Fruit fly (Drosophila melanogaster) whole organism, embryonic: ENCODE results near the gene CG13060.

Source experiments
- Ada2b ChIP-seq: fragments of 200-800 bp; sonication (Bioruptor generic); IDR thresholded peaks from 2 replicates; pipeline ENCODE4 v1.3.6; 2022; ENCODE audit warnings: missing biosample characterization, missing genetic modification characterization
- Adf1 ChIP-seq: fragments of 200-800 bp; sonication (Bioruptor generic); IDR thresholded peaks from 2 replicates; pipeline ENCODE4 v1.3.6; 2022; ENCODE audit warnings: missing biosample characterization, missing genetic modification characterization
- Atf-2 ChIP-seq: fragments of 200-800 bp; sonication (Bioruptor generic); optimal IDR thresholded peaks from 2 replicates; lab custom pipeline; 2016; ENCODE audit warnings: missing biosample characterization, missing genetic modification characterization
- CG10979 ChIP-seq: fragments of 200-800 bp; sonication (Bioruptor generic); optimal IDR thresholded peaks from 2 replicates; lab custom pipeline; 2018; ENCODE audit warnings: missing biosample characterization, mild to moderate bottlenecking, missing genetic modification characterization, moderate library complexity
- CG11456 ChIP-seq: fragments of 200-800 bp; sonication (Bioruptor generic); IDR thresholded peaks from 3 replicates; pipeline ENCODE4 v1.3.6; 2022; ENCODE audit warnings: missing biosample characterization, missing genetic modification characterization
- CG11504 ChIP-seq: fragments of 200-800 bp; sonication (Bioruptor generic); optimal IDR thresholded peaks from 3 replicates; lab custom pipeline; 2019; ENCODE audit warnings: missing biosample characterization, mild to moderate bottlenecking, missing genetic modification characterization, moderate library complexity
- CG13424 ChIP-seq: fragments of 200-800 bp; sonication (Bioruptor generic); optimal IDR thresholded peaks from 2 replicates; lab custom pipeline; 2019; ENCODE audit warnings: missing biosample characterization, mild to moderate bottlenecking, missing genetic modification characterization, moderate library complexity
- CG14667 ChIP-seq: fragments of 200-800 bp; sonication (Bioruptor generic); IDR thresholded peaks from 2 replicates; pipeline ENCODE4 v1.3.6; 2022; ENCODE audit warnings: missing biosample characterization, missing genetic modification characterization
- CG1529 ChIP-seq: fragments of 200-800 bp; sonication (Bioruptor generic); optimal IDR thresholded peaks from 3 replicates; lab custom pipeline; 2018; ENCODE audit warnings: missing biosample characterization, missing genetic modification characterization
- CG15601 ChIP-seq: fragments of 200-800 bp; sonication (Bioruptor generic); optimal IDR thresholded peaks from 3 replicates; lab custom pipeline; 2019; ENCODE audit warnings: missing biosample characterization, mild to moderate bottlenecking, missing genetic modification characterization, moderate library complexity
- CG16779 ChIP-seq: fragments of 200-800 bp; sonication (Bioruptor generic); IDR thresholded peaks from 2 replicates; pipeline ENCODE4 v1.3.6; 2022; ENCODE audit warnings: missing biosample characterization, missing genetic modification characterization
- CG17359 ChIP-seq: fragments of 200-800 bp; sonication (Bioruptor generic); optimal IDR thresholded peaks from 3 replicates; lab custom pipeline; 2018; ENCODE audit warnings: missing biosample characterization, mild to moderate bottlenecking, missing genetic modification characterization, moderate library complexity
- CG17612 ChIP-seq: fragments of 200-800 bp; sonication (Bioruptor generic); IDR thresholded peaks from 2 replicates; pipeline ENCODE4 v1.3.6; 2022; ENCODE audit warnings: missing biosample characterization, missing genetic modification characterization
- CG18262 ChIP-seq: fragments of 200-800 bp; optimal IDR thresholded peaks from 3 replicates; lab custom pipeline; 2019; ENCODE audit warnings: missing biosample characterization, mild to moderate bottlenecking, missing genetic modification characterization, moderate library complexity
- CG18476 ChIP-seq: fragments of 200-800 bp; sonication (Bioruptor generic); optimal IDR thresholded peaks from 2 replicates; lab custom pipeline; 2016; ENCODE audit warnings: missing biosample characterization, mild to moderate bottlenecking, missing genetic modification characterization
- CG2678 ChIP-seq: fragments of 200-800 bp; sonication (Bioruptor generic); optimal IDR thresholded peaks from 3 replicates; lab custom pipeline; 2019; ENCODE audit warnings: missing biosample characterization, mild to moderate bottlenecking, missing genetic modification characterization, moderate library complexity
- CG2712 ChIP-seq: fragments of 200-800 bp; optimal IDR thresholded peaks from 3 replicates; lab custom pipeline; 2019; ENCODE audit warnings: missing biosample characterization, mild to moderate bottlenecking, missing genetic modification characterization, moderate library complexity
- CG30020 ChIP-seq: fragments of 200-800 bp; optimal IDR thresholded peaks from 2 replicates; lab custom pipeline; 2019; ENCODE audit warnings: missing biosample characterization, mild to moderate bottlenecking, missing genetic modification characterization, moderate library complexity
- CG3065 ChIP-seq: fragments of 200-800 bp; sonication (Bioruptor generic); optimal IDR thresholded peaks from 2 replicates; lab custom pipeline; 2016; ENCODE audit warnings: missing biosample characterization, missing genetic modification characterization
- CG3726 ChIP-seq: fragments of 200-800 bp; sonication (Bioruptor generic); IDR thresholded peaks from 3 replicates; pipeline ENCODE4, ENCODE4 v1.3.6; 2022; ENCODE audit warnings: missing biosample characterization, missing genetic modification characterization
- CG4424 ChIP-seq: fragments of 200-800 bp; sonication (Bioruptor generic); optimal IDR thresholded peaks from 3 replicates; lab custom pipeline; 2016; ENCODE audit warnings: missing biosample characterization, missing genetic modification characterization
- CG8944 ChIP-seq: fragments of 200-800 bp; sonication (Bioruptor generic); optimal IDR thresholded peaks from 3 replicates; lab custom pipeline; 2016; ENCODE audit warnings: missing biosample characterization, missing genetic modification characterization
- CG9876 ChIP-seq: fragments of 200-800 bp; sonication (Bioruptor generic); optimal IDR thresholded peaks from 2 replicates; lab custom pipeline; 2016; ENCODE audit warnings: missing biosample characterization, missing genetic modification characterization
- Dbx ChIP-seq: fragments of 200-800 bp; sonication (Bioruptor generic); IDR thresholded peaks from 3 replicates; pipeline ENCODE4 v1.3.6; 2022; ENCODE audit warnings: missing biosample characterization, missing genetic modification characterization
- Dip2 ChIP-seq: fragments of 200-800 bp; sonication (Bioruptor generic); IDR thresholded peaks from 2 replicates; pipeline ENCODE4 v1.3.6; 2022; ENCODE audit warnings: missing biosample characterization, missing genetic modification characterization
- H2.0 ChIP-seq: fragments of 200-800 bp; sonication (Bioruptor generic); IDR thresholded peaks from 2 replicates; pipeline ENCODE4 v1.3.6; 2022; ENCODE audit warnings: missing biosample characterization, missing genetic modification characterization
- HHEX ChIP-seq: fragments of 200-800 bp; sonication (Bioruptor generic); optimal IDR thresholded peaks from 3 replicates; lab custom pipeline; 2017; ENCODE audit warnings: missing biosample characterization, mild to moderate bottlenecking, missing genetic modification characterization, missing genetic modification reagents
- HmgZ ChIP-seq: fragments of 200-800 bp; sonication (Bioruptor generic); optimal IDR thresholded peaks from 2 replicates; lab custom pipeline; 2018; ENCODE audit warnings: missing biosample characterization, mild to moderate bottlenecking, missing genetic modification characterization
- Hsf ChIP-seq: fragments of 200-800 bp; sonication (Bioruptor generic); optimal IDR thresholded peaks from 3 replicates; lab custom pipeline; 2016; ENCODE audit warnings: missing biosample characterization, missing genetic modification characterization
- Sin3A ChIP-seq: fragments of >200 bp; optimal IDR thresholded peaks from 2 replicates; lab custom pipeline; 2018
- Sox102F ChIP-seq: fragments of 200-800 bp; sonication (Bioruptor generic); optimal IDR thresholded peaks from 2 replicates; lab custom pipeline; 2018; ENCODE audit warnings: missing biosample characterization, mild to moderate bottlenecking, missing genetic modification characterization, moderate library complexity
- Tbp ChIP-seq: fragments of >200 bp; optimal IDR thresholded peaks from 2 replicates; lab custom pipeline; 2018; ENCODE audit warnings: missing biosample characterization, missing genetic modification characterization
- Xrp1 ChIP-seq: fragments of 200-800 bp; sonication (Bioruptor generic); IDR thresholded peaks from 2 replicates; pipeline ENCODE4 v1.3.6; 2022; ENCODE audit warnings: missing biosample characterization, missing genetic modification characterization
- ato ChIP-seq: fragments of 200-800 bp; sonication (Bioruptor generic); IDR thresholded peaks from 2 replicates; pipeline ENCODE4 v1.3.6; 2022; ENCODE audit warnings: missing biosample characterization, missing genetic modification characterization; ENCODE audit not compliant: partially characterized antibody
- az2 ChIP-seq: fragments of 200-800 bp; sonication (Bioruptor generic); optimal IDR thresholded peaks from 3 replicates; lab custom pipeline; 2016; ENCODE audit warnings: missing biosample characterization, missing genetic modification characterization
- bowl ChIP-seq: fragments of 200-800 bp; sonication (Bioruptor generic); IDR thresholded peaks from 2 replicates; pipeline ENCODE4 v1.3.6; 2022; ENCODE audit warnings: missing biosample characterization, missing genetic modification characterization
- chn ChIP-seq: fragments of 200-800 bp; sonication (Bioruptor generic); optimal IDR thresholded peaks from 2 replicates; lab custom pipeline; 2016; ENCODE audit warnings: missing biosample characterization, missing genetic modification characterization
- dmrt99B ChIP-seq: fragments of 200-800 bp; sonication (Bioruptor generic); optimal IDR thresholded peaks from 2 replicates; lab custom pipeline; 2018; ENCODE audit warnings: missing biosample characterization, mild to moderate bottlenecking, missing genetic modification characterization, moderate library complexity
- gem ChIP-seq: fragments of 200-800 bp; sonication (Bioruptor generic); optimal IDR thresholded peaks from 2 replicates; lab custom pipeline; 2019; ENCODE audit warnings: missing biosample characterization, mild to moderate bottlenecking, missing genetic modification characterization, moderate library complexity
- gt ChIP-seq: fragments of 200-800 bp; sonication (Bioruptor generic); IDR thresholded peaks from 2 replicates; pipeline ENCODE4 v1.3.6; 2022; ENCODE audit warnings: missing biosample characterization, missing genetic modification characterization
- jing ChIP-seq: fragments of 200-800 bp; sonication (Bioruptor generic); optimal IDR thresholded peaks from 2 replicates; lab custom pipeline; 2018; ENCODE audit warnings: missing biosample characterization, mild to moderate bottlenecking, missing genetic modification characterization
- ken ChIP-seq: fragments of 200-800 bp; sonication (Bioruptor generic); IDR thresholded peaks from 3 replicates; pipeline ENCODE4 v1.3.6; 2022; ENCODE audit warnings: missing biosample characterization, missing genetic modification characterization
- nmo ChIP-seq: fragments of 200-800 bp; sonication (Bioruptor generic); optimal IDR thresholded peaks from 2 replicates; lab custom pipeline; 2018; ENCODE audit warnings: missing biosample characterization, mild to moderate bottlenecking, missing genetic modification characterization, moderate library complexity
- onecut ChIP-seq: fragments of 200-800 bp; sonication (Bioruptor generic); IDR thresholded peaks from 2 replicates; pipeline ENCODE4 v1.3.6; 2022; ENCODE audit warnings: missing biosample characterization, missing genetic modification characterization
- org-1 ChIP-seq: fragments of 200-800 bp; sonication (Bioruptor generic); optimal IDR thresholded peaks from 2 replicates; lab custom pipeline; 2017; ENCODE audit warnings: missing biosample characterization, missing genetic modification characterization
- phol ChIP-seq: fragments of 200-800 bp; sonication (Bioruptor generic); optimal IDR thresholded peaks from 3 replicates; lab custom pipeline; 2018; ENCODE audit warnings: missing biosample characterization, mild to moderate bottlenecking, missing genetic modification characterization, moderate library complexity
- rib ChIP-seq: fragments of 200-800 bp; sonication (Bioruptor generic); IDR thresholded peaks from 2 replicates; pipeline ENCODE4 v1.3.6; 2022; ENCODE audit warnings: missing biosample characterization, missing genetic modification characterization
- row ChIP-seq: fragments of 200-800 bp; sonication (Bioruptor generic); IDR thresholded peaks from 3 replicates; pipeline ENCODE4 v1.3.6; 2022; ENCODE audit warnings: missing biosample characterization, missing genetic modification characterization
- schlank ChIP-seq: fragments of 200-800 bp; sonication (Bioruptor generic); optimal IDR thresholded peaks from 2 replicates; lab custom pipeline; 2018; ENCODE audit warnings: missing biosample characterization, mild to moderate bottlenecking, missing genetic modification characterization
- tgo ChIP-seq: fragments of 200-800 bp; sonication (Bioruptor generic); IDR thresholded peaks from 3 replicates; pipeline ENCODE4 v1.3.6; 2022; ENCODE audit warnings: missing biosample characterization, missing genetic modification characterization
- wek ChIP-seq: fragments of 200-800 bp; sonication (Bioruptor generic); optimal IDR thresholded peaks from 3 replicates; lab custom pipeline; 2018; ENCODE audit warnings: missing biosample characterization, mild to moderate bottlenecking, missing genetic modification characterization, moderate library complexity

Gene CG13060

DNA sequence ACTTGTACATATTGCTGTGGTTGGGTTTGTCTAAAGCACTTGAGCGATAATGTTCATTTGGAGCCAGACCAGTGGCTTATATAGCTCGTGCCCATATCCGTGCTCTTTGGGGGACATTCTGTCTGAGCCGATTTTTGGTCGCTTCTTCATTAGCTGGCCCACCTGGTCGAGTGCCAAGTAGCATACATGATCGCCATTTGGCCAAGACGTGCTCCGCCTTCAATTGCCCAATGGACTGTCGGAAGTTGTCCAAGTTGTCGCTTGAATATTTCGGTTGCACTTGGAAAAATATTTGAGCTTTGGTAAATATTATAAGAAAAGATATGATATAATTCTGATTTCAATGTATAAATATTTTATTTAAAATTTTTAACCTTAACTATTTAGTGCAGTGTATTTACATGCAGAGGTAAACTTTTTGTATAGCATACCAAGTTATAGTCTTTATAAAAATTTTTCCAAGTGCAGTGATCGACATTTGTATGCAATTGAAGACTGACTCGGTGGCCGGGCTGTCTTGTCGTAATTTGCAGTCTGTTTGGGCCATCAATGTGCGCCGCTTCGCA lies 34.2 kb upstream of the CG13060 start, which contains the start of gene CG13047 (continued):
- TF ChIP-seq CG30020 (tag; lab: Kevin White, UChicago) (no peak), CG2712 (tag; lab: Kevin White, UChicago) (peak; percentile 11), CG4424 (GFP tag; lab: Kevin White, UChicago) (no peak), CG17612 (GFP tag; lab: Robert Waterston, UW) (no peak), dmrt99B (peak; percentile 44), org-1 (GFP tag; lab: Kevin White, UChicago) (no peak), CG9876 (GFP tag; lab: Kevin White, UChicago) (no peak), ken (no peak), ato (no peak), CG14667 (GFP tag; lab: Robert Waterston, UW) (no peak), jing (GFP tag; lab: Kevin White, UChicago) (no peak), Xrp1 (GFP tag; lab: Robert Waterston, UW) (no peak), nmo (GFP tag; lab: Kevin White, UChicago) (peak; percentile 9), Hsf (no peak), CG3726 (GFP tag; lab: Robert Waterston, UW) (no peak), CG8944 (GFP tag; lab: Kevin White, UChicago) (no peak), CG18262 (no peak), HHEX (no peak), CG18476 (GFP tag; lab: Kevin White, UChicago) (no peak), CG2678 (tag; lab: Kevin White, UChicago) (peak; percentile 36), CG15601 (tag; lab: Kevin White, UChicago) (no peak), CG10979 (tag; lab: Kevin White, UChicago) (no peak), rib (no peak), tgo (GFP tag; lab: Robert Waterston, UW) (0 out of 3 replicates have a peak, but pooled peaks have one; percentile 21), az2 (no peak), Sin3A (no peak), CG3065 (GFP tag; lab: Kevin White, UChicago) (no peak), CG11456 (GFP tag; lab: Robert Waterston, UW) (no peak), H2.0 (no peak), CG11504 (tag; lab: Kevin White, UChicago) (peak; percentile 55), Adf1 (GFP tag; lab: Robert Waterston, UW) (no peak), HmgZ (tag; lab: Kevin White, UChicago) (no peak), gem (peak; percentile 29), wek (GFP tag; lab: Kevin White, UChicago) (no peak), Sox102F (GFP tag; lab: Kevin White, UChicago) (peak; percentile 36), CG13424 (tag; lab: Kevin White, UChicago) (peak; percentile 24), gt (no peak), bowl (GFP tag; lab: Robert Waterston, UW) (no peak), phol (peak; percentile 22), chn (GFP tag; lab: Kevin White, UChicago) (no peak), onecut (GFP tag; lab: Robert Waterston, UW) (no peak), Tbp (no peak), Dip2 (GFP tag; lab: Robert Waterston, UW) (no peak), Dbx (GFP tag; lab: Robert Waterston, UW) (no peak), schlank (tag; lab: Kevin White, UChicago) (no peak), Atf-2 (GFP tag; lab: Kevin White, UChicago) (no peak), CG17359 (tag; lab: Kevin White, UChicago) (peak; percentile 5), Ada2b (GFP tag; lab: Robert Waterston, UW) (no peak), row (GFP tag; lab: Robert Waterston, UW) (0 out of 3 replicates have a peak, but pooled peaks have one; percentile 11), CG1529 (GFP tag; lab: Kevin White, UChicago) (no peak), CG16779 (no peak)
